Worm (Caenorhabditis elegans): ENCODE measurements around the gene C06E8.5.
A peak's percentile ranks its signal among the peaks of the same experiment; 100 is the strongest.

C06E8.5 gene

DNA sequence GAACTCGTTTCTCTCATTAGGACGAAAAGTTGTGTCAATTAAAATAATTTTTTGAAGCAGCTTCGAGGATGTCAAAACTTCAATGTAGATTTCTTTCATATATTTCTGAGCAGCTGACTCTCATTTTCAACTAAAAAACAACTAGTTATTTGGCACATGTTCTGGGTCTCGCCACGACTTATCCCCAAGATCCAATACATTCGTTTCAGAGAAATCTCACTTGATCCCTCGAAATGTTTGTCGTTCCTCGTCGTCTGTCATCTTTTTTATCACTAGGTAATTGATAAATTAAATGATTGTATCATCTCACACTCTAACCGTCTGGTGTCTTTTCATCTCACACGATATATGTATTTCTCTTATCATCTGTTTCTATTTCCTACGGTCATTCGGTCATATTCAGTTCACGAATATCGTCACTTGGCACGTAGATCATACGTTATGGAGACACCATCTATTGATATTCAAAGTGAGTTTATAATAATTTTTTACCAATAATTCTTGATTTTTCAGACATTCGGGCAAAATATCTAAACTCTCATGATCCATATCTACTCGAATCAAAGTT is 43.2 kb downstream of the C06E8.5 start, which contains the start of the genes rpn-6.1 and F57B9.1 (continued):
- TF ChIP-seq zip-2 (tag; optimal IDR thresholded peaks at IDR 0.05): no peak
- no peak for TF ChIP-seq vab-7 (GFP tag; IDR thresholded peaks at IDR 0.05)
- TF ChIP-seq ceh-44 (GFP tag; IDR thresholded peaks at IDR 0.05): no peak
- TF ChIP-seq ctbp-1 (GFP tag; IDR thresholded peaks at IDR 0.05): no peak
- no peak for TF ChIP-seq unc-130 (GFP tag; optimal IDR thresholded peaks at IDR 0.05)

DNA sequence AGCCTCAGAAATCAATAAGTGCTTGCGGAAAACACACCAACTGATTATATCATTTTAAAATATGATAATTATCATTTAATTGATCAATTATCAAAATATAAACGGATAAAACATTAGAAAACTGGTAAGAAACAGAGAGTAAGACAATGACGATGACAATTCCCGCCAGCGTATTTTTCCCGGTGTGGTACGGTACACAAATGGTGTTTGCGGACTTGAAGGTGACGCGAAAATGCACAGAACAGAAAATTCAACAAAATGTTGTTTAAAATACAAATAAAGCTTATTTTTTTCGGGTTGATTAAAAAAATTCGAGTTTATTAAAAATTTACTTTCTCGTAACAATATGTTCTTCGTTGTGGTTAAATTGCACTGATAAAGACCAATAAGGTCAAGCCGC is 44.1 kb downstream of the C06E8.5 start:
- TF ChIP-seq dve-1 (tag; optimal IDR thresholded peaks at IDR 0.05; ENCODE audit: insufficient read depth) (peak; percentile 57), lin-29 (GFP tag; IDR thresholded peaks at IDR 0.05) (no peak), duxl-1 (tag; optimal IDR thresholded peaks at IDR 0.05; ENCODE audit: poor library complexity) (no peak), vab-7 (GFP tag; IDR thresholded peaks at IDR 0.05) (no peak), pqm-1 (tag; optimal IDR thresholded peaks at IDR 0.05) (no peak), mes-2 (tag; optimal IDR thresholded peaks at IDR 0.05; ENCODE audit: poor library complexity, severe bottlenecking) (peak; percentile 53), lsy-2 (tag; optimal IDR thresholded peaks at IDR 0.05) (peak; percentile 57 to 98), Y48G9A.11 (GFP tag; IDR thresholded peaks at IDR 0.05) (peak; percentile 63; the same call in 1 of the 2 replicates), daf-16 (GFP tag; optimal IDR thresholded peaks at IDR 0.05) (no peak), daf-16 (tag; optimal IDR thresholded peaks at IDR 0.05) (peak; percentile 36), ceh-62 (tag; optimal IDR thresholded peaks at IDR 0.05) (no peak), jun-1 (tag; optimal IDR thresholded peaks at IDR 0.05) (no peak), spr-1 (tag; optimal IDR thresholded peaks at IDR 0.05) (no peak), nhr-48 (tag; optimal IDR thresholded peaks at IDR 0.05) (no peak), ceh-82 (tag; optimal IDR thresholded peaks at IDR 0.05) (no peak), hlh-30 (tag; optimal IDR thresholded peaks at IDR 0.05; ENCODE audit: insufficient read depth) (peak; percentile 5), pha-4 (GFP tag; IDR thresholded peaks at IDR 0.05) (no peak), pha-4 (tag; optimal IDR thresholded peaks at IDR 0.05) (no peak), T26A8.4 (GFP tag; IDR thresholded peaks at IDR 0.05) (no peak), lin-13 (GFP tag; optimal IDR thresholded peaks at IDR 0.05) (peak; percentile 2), ces-1 (GFP tag; optimal IDR thresholded peaks at IDR 0.05) (no peak), dmd-6 (GFP tag; IDR thresholded peaks at IDR 0.05) (no peak), ZK337.2 (GFP tag; IDR thresholded peaks at IDR 0.05) (no peak), aly-2 (tag; optimal IDR thresholded peaks at IDR 0.05) (no peak), lin-38 (GFP tag; IDR thresholded peaks at IDR 0.05) (peak; percentile 56), daf-8 (GFP tag; IDR thresholded peaks at IDR 0.05) (no peak), saeg-2 (GFP tag; IDR thresholded peaks at IDR 0.05) (no peak), lin-1 (GFP tag; IDR thresholded peaks at IDR 0.05) (no peak), zip-11 (GFP tag; IDR thresholded peaks at IDR 0.05) (no peak), ztf-7 (tag; optimal IDR thresholded peaks at IDR 0.05) (no peak), lim-7 (GFP tag; IDR thresholded peaks at IDR 0.05) (no peak), lin-39 (tag; optimal IDR thresholded peaks at IDR 0.05) (no peak), ZK546.5 (tag; optimal IDR thresholded peaks at IDR 0.05) (no peak), daf-12 (tag; optimal IDR thresholded peaks at IDR 0.05) (no peak), mdl-1 (tag; optimal IDR thresholded peaks at IDR 0.05) (no peak), zag-1 (tag; optimal IDR thresholded peaks at IDR 0.05) (no peak), nhr-28 (tag; optimal IDR thresholded peaks at IDR 0.05) (no peak), unc-39 (tag; optimal IDR thresholded peaks at IDR 0.05) (no peak), snpc-4 (tag; optimal IDR thresholded peaks at IDR 0.05) (no peak), egl-43 (GFP tag; IDR thresholded peaks at IDR 0.05) (no peak), Y105C5A.15 (GFP tag; IDR thresholded peaks at IDR 0.05) (no peak), cey-2 (tag; optimal IDR thresholded peaks at IDR 0.05; ENCODE audit: borderline replicate concordance, insufficient read depth) (no peak), zip-2 (tag; optimal IDR thresholded peaks at IDR 0.05) (no peak), fos-1 (tag; optimal IDR thresholded peaks at IDR 0.05) (no peak), nhr-111 (GFP tag; optimal IDR thresholded peaks at IDR 0.05) (no peak), ceh-20 (GFP tag; IDR thresholded peaks at IDR 0.05) (no peak), nhr-11 (tag; optimal IDR thresholded peaks at IDR 0.05) (no peak)
